Worm (Caenorhabditis elegans) whole organism, dauer: ENCODE results near the gene psr-1.

Experiments used
- unc-62 ChIP-seq: sonication (generic microtip); optimal IDR thresholded peaks from 2 replicates; lab custom pipeline; 2017; ENCODE audit warnings: missing biosample characterization, missing genetic modification reagents, missing genetic modification characterization

The psr-1 gene

ce11 chrIV:4688221-4688620 is 35.2 kb downstream of the psr-1 start, which contains the start of gene bus-4:
bus-4 (plus strand) TSS chrIV:4688269.
- TF ChIP-seq unc-62 (GFP tag; lab: Kevin White, UChicago): no peak

DNA sequence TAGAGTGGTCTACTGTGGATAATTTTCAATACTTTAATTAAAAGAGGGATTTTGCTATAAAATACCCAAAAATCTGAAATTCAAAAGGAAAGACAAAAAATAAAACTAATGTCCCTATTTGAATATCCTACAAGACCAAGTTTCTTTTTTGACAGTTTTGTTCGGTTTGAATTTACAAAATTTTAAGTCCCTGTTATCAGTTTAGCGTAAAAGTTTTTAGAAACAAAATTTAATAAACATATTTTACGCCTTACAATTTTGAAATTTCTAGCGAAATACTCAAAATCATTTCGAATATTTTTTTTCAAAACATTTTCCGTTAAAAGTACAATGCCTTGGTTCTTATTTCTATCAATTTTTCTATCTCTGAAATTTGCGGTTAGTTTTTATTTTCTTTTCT is 39.4 kb downstream of the psr-1 start, which contains the start of gene spe-51:
Gene spe-51, plus strand, starts transcription at position 301 of the 400 bp plus-strand sequence.
- TF ChIP-seq unc-62 (GFP tag; lab: Kevin White, UChicago): no peak

DNA sequence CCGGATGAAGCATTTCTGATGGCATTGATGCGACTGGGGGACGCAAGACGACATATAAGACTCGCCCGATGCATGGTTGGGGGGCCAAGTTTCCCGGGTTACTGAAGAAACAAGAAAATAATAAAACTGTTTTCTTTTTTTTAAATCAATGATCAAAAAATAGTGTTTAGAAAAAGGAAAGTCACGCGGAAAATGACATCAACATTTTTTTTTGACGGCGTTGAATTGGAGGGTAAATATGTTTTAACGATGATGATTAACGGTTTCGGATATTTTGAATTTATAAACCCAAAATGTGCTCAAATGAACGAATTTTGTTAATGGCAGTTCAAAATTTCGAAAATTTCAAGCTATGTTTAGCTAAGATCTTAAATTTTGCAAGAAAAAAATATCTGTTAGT is 50.8 kb downstream of the psr-1 start, which contains the start of gene ogdh-1:
Gene ogdh-1, minus strand, starts transcription at position 101 of the 400 bp plus-strand sequence.
- TF ChIP-seq unc-62 (GFP tag; lab: Kevin White, UChicago): no peak

DNA sequence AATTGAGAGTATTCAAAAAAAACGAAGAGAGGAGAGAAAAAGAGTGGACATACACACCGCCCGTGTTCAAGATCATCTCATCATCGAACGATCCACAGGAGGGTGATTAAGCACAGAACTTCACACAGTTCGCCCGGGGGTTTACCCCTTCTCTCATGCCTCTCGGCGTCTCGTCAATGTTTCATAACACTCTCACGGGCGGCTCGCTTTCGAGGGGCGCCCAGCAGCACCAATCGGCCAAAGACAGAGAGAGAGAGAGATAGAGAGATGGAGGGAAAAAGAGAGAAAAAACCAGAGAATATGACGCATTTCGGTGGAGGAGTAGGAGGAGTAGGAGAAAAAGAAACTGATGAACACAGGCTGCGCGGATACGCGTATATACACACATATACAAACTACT is 52.1 kb downstream of the psr-1 start:
- TF ChIP-seq unc-62 (GFP tag; lab: Kevin White, UChicago): no peak
